Fruit fly (Drosophila melanogaster) whole organism, embryonic: ENCODE results near the gene CG43321.
A peak's percentile ranks its signal among the peaks of the same experiment; 100 is the strongest.

Source experiments
- Asciz ChIP-seq: fragments of 200-800 bp; sonication (Bioruptor generic); optimal IDR thresholded peaks from 2 replicates; lab custom pipeline; 2017; ENCODE audit warnings: missing biosample characterization, mild to moderate bottlenecking, missing genetic modification characterization, missing genetic modification reagents
- BtbVII ChIP-seq: fragments of 200-800 bp; sonication (Bioruptor generic); optimal IDR thresholded peaks from 3 replicates; lab custom pipeline; 2017; ENCODE audit warnings: missing biosample characterization, mild to moderate bottlenecking, missing genetic modification characterization
- CG11723 ChIP-seq: fragments of 200-800 bp; sonication (Bioruptor generic); optimal IDR thresholded peaks from 2 replicates; lab custom pipeline; 2017; ENCODE audit warnings: missing biosample characterization, mild to moderate bottlenecking, missing genetic modification characterization
- CG12071 ChIP-seq: fragments of 200-800 bp; sonication (Bioruptor generic); optimal IDR thresholded peaks from 3 replicates; lab custom pipeline; 2018; ENCODE audit warnings: missing biosample characterization, mild to moderate bottlenecking, missing genetic modification characterization
- CG12769 ChIP-seq: fragments of 200-800 bp; sonication (Bioruptor generic); optimal IDR thresholded peaks from 2 replicates; lab custom pipeline; 2019; ENCODE audit warnings: missing biosample characterization, mild to moderate bottlenecking, missing genetic modification characterization, moderate library complexity
- CG13894 ChIP-seq: fragments of 200-800 bp; sonication (Bioruptor generic); optimal IDR thresholded peaks from 3 replicates; lab custom pipeline; 2018; ENCODE audit warnings: missing biosample characterization, mild to moderate bottlenecking, missing genetic modification characterization, moderate library complexity
- CG14014 ChIP-seq: fragments of 200-800 bp; sonication (Bioruptor generic); IDR thresholded peaks from 2 replicates; pipeline ENCODE4 v1.3.6; 2022; ENCODE audit warnings: missing biosample characterization, missing genetic modification characterization
- CG15011 ChIP-seq: fragments of 200-800 bp; sonication (Bioruptor generic); optimal IDR thresholded peaks from 3 replicates; lab custom pipeline; 2018; ENCODE audit warnings: missing biosample characterization, mild to moderate bottlenecking, missing genetic modification characterization
- CG3065 ChIP-seq: fragments of 200-800 bp; sonication (Bioruptor generic); optimal IDR thresholded peaks from 2 replicates; lab custom pipeline; 2016; ENCODE audit warnings: missing biosample characterization, missing genetic modification characterization
- CG31224 ChIP-seq: fragments of 200-800 bp; sonication (Bioruptor generic); IDR thresholded peaks from 2 replicates; pipeline ENCODE4 v1.3.6; 2022; ENCODE audit warnings: missing biosample characterization, missing genetic modification characterization
- CG31441 ChIP-seq: fragments of 200-800 bp; sonication (Bioruptor generic); IDR thresholded peaks from 2 replicates; pipeline ENCODE4 v1.3.6; 2022; ENCODE audit warnings: missing biosample characterization, missing genetic modification characterization
- CG3726 ChIP-seq: fragments of 200-800 bp; sonication (Bioruptor generic); IDR thresholded peaks from 3 replicates; pipeline ENCODE4, ENCODE4 v1.3.6; 2022; ENCODE audit warnings: missing biosample characterization, missing genetic modification characterization
- CG4282 ChIP-seq: fragments of 200-800 bp; sonication (Bioruptor generic); optimal IDR thresholded peaks from 2 replicates; lab custom pipeline; 2016; ENCODE audit warnings: missing biosample characterization, missing genetic modification characterization
- CG6272 ChIP-seq: fragments of 200-800 bp; sonication (Bioruptor generic); IDR thresholded peaks from 2 replicates; pipeline ENCODE4 v1.3.6; 2022; ENCODE audit warnings: missing biosample characterization, missing genetic modification characterization
- CG6654 ChIP-seq: fragments of 200-800 bp; sonication (Bioruptor generic); optimal IDR thresholded peaks from 2 replicates; lab custom pipeline; 2017; ENCODE audit warnings: missing biosample characterization, mild to moderate bottlenecking, missing genetic modification characterization
- CG6813 ChIP-seq: fragments of 200-800 bp; sonication (Bioruptor generic); optimal IDR thresholded peaks from 2 replicates; lab custom pipeline; 2017; ENCODE audit warnings: missing biosample characterization, missing genetic modification characterization, mild to moderate bottlenecking, moderate library complexity, missing genetic modification reagents
- CG7745 ChIP-seq: fragments of 200-800 bp; sonication (Bioruptor generic); optimal IDR thresholded peaks from 2 replicates; lab custom pipeline; 2018; ENCODE audit warnings: missing biosample characterization, mild to moderate bottlenecking, missing genetic modification characterization, moderate library complexity
- CG8924 ChIP-seq: fragments of 200-800 bp; optimal IDR thresholded peaks from 3 replicates; lab custom pipeline; 2019; ENCODE audit warnings: missing biosample characterization, mild to moderate bottlenecking, missing genetic modification characterization, moderate library complexity
- CTCF ChIP-seq: fragments of 200-800 bp; sonication (Bioruptor generic); optimal IDR thresholded peaks from 2 replicates; lab custom pipeline; 2017; ENCODE audit warnings: missing biosample characterization, mild to moderate bottlenecking, missing genetic modification characterization, moderate library complexity
- Deaf1 ChIP-seq: fragments of 200-800 bp; optimal IDR thresholded peaks from 3 replicates; lab custom pipeline; 2019; ENCODE audit warnings: missing biosample characterization, mild to moderate bottlenecking, missing genetic modification characterization, moderate library complexity
- Fer1 ChIP-seq: fragments of 200-800 bp; sonication (Bioruptor generic); optimal IDR thresholded peaks from 2 replicates; lab custom pipeline; 2017; ENCODE audit warnings: missing biosample characterization, mild to moderate bottlenecking, missing genetic modification characterization
- HLH54F ChIP-seq: fragments of 200-800 bp; sonication (Bioruptor generic); optimal IDR thresholded peaks from 3 replicates; lab custom pipeline; 2016; ENCODE audit warnings: missing biosample characterization, missing genetic modification characterization
- Hey ChIP-seq: fragments of 200-800 bp; sonication (Bioruptor generic); optimal IDR thresholded peaks from 3 replicates; lab custom pipeline; 2018; ENCODE audit warnings: missing biosample characterization, mild to moderate bottlenecking, missing genetic modification characterization
- Lhr ChIP-seq: fragments of 200-800 bp; sonication (Bioruptor generic); optimal IDR thresholded peaks from 3 replicates; lab custom pipeline; 2017; ENCODE audit warnings: mild to moderate bottlenecking, missing biosample characterization, missing genetic modification reagents, missing genetic modification characterization
- Lim3 ChIP-seq: fragments of 200-800 bp; sonication (Bioruptor generic); IDR thresholded peaks from 2 replicates; pipeline ENCODE4 v1.3.6; 2022; ENCODE audit warnings: missing biosample characterization, missing genetic modification characterization
- Lpt ChIP-seq: fragments of >200 bp; optimal IDR thresholded peaks from 2 replicates; lab custom pipeline; 2018; ENCODE audit warnings: missing biosample characterization, missing genetic modification characterization
- NC2α ChIP-seq: fragments of 200-800 bp; sonication (Bioruptor generic); optimal IDR thresholded peaks from 2 replicates; lab custom pipeline; 2016; ENCODE audit warnings: missing biosample characterization, missing genetic modification characterization
- Nf-YC ChIP-seq: fragments of 200-800 bp; optimal IDR thresholded peaks from 3 replicates; lab custom pipeline; 2019; ENCODE audit warnings: missing biosample characterization, mild to moderate bottlenecking, missing genetic modification characterization, moderate library complexity
- Ravus ChIP-seq: fragments of 200-800 bp; sonication (Bioruptor generic); IDR thresholded peaks from 2 replicates; pipeline ENCODE4 v1.3.6; 2022; ENCODE audit warnings: missing biosample characterization, missing genetic modification characterization
- Spps ChIP-seq: fragments of 200-800 bp; sonication (Bioruptor generic); optimal IDR thresholded peaks from 2 replicates; lab custom pipeline; 2018; ENCODE audit warnings: missing biosample characterization, mild to moderate bottlenecking, missing genetic modification characterization
- Xrp1 ChIP-seq: fragments of 200-800 bp; sonication (Bioruptor generic); IDR thresholded peaks from 2 replicates; pipeline ENCODE4 v1.3.6; 2022; ENCODE audit warnings: missing biosample characterization, missing genetic modification characterization
- bsh ChIP-seq, 2 experiments: fragments of 200-800 bp; sonication (Bioruptor generic); optimal IDR thresholded peaks; 2 replicates each; lab custom pipeline; 2017 to 2018; ENCODE audit warnings: mild to moderate bottlenecking in 2 of 2, missing biosample characterization in 2 of 2, missing genetic modification characterization in 2 of 2, moderate library complexity in 1 of 2
- chm ChIP-seq: fragments of 200-800 bp; sonication (Bioruptor generic); IDR thresholded peaks from 2 replicates; pipeline ENCODE4 v1.3.6; 2022; ENCODE audit warnings: missing biosample characterization, missing genetic modification characterization
- disco-r ChIP-seq: fragments of 200-800 bp; sonication (Bioruptor generic); optimal IDR thresholded peaks from 2 replicates; lab custom pipeline; 2016; ENCODE audit warnings: missing biosample characterization, missing genetic modification characterization
- ewg ChIP-seq: fragments of 200-800 bp; sonication (Bioruptor generic); optimal IDR thresholded peaks from 3 replicates; lab custom pipeline; 2017; ENCODE audit warnings: mild to moderate bottlenecking, missing biosample characterization, missing genetic modification reagents, missing genetic modification characterization
- ftz-f1 ChIP-seq: fragments of 200-800 bp; sonication (Bioruptor generic); optimal IDR thresholded peaks from 2 replicates; lab custom pipeline; 2016; ENCODE audit warnings: missing biosample characterization, missing genetic modification characterization
- gfzf ChIP-seq: fragments of 200-800 bp; sonication (Bioruptor generic); optimal IDR thresholded peaks from 2 replicates; lab custom pipeline; 2016; ENCODE audit warnings: missing biosample characterization, mild to moderate bottlenecking, missing genetic modification characterization, moderate library complexity
- grau ChIP-seq: fragments of 200-800 bp; optimal IDR thresholded peaks from 3 replicates; lab custom pipeline; 2019; ENCODE audit warnings: missing biosample characterization, mild to moderate bottlenecking, missing genetic modification characterization, moderate library complexity
- grn ChIP-seq: fragments of 200-800 bp; sonication (Bioruptor generic); optimal IDR thresholded peaks from 3 replicates; lab custom pipeline; 2017; ENCODE audit warnings: missing biosample characterization, missing genetic modification characterization
- gro ChIP-seq: fragments of 200-800 bp; sonication (Bioruptor generic); optimal IDR thresholded peaks from 2 replicates; lab custom pipeline; 2016; ENCODE audit warnings: missing biosample characterization, missing genetic modification characterization
- ind ChIP-seq: fragments of 200-800 bp; sonication (Bioruptor generic); optimal IDR thresholded peaks from 3 replicates; lab custom pipeline; 2016; ENCODE audit warnings: missing biosample characterization, missing genetic modification characterization
- jumu ChIP-seq: fragments of 200-800 bp; sonication (Bioruptor generic); optimal IDR thresholded peaks from 3 replicates; lab custom pipeline; 2016; ENCODE audit warnings: missing biosample characterization, missing genetic modification characterization
- kay ChIP-seq: fragments of 200-800 bp; sonication (Bioruptor generic); optimal IDR thresholded peaks from 2 replicates; lab custom pipeline; 2016; ENCODE audit warnings: missing biosample characterization, missing genetic modification characterization
- lmd ChIP-seq: fragments of 200-800 bp; sonication (Bioruptor generic); IDR thresholded peaks from 2 replicates; pipeline ENCODE4 v1.3.6; 2022; ENCODE audit warnings: missing biosample characterization, missing genetic modification characterization
- odd ChIP-seq: fragments of 200-800 bp; sonication (Bioruptor generic); optimal IDR thresholded peaks from 2 replicates; lab custom pipeline; 2017; ENCODE audit warnings: missing biosample characterization, mild to moderate bottlenecking, missing genetic modification characterization
- row ChIP-seq: fragments of 200-800 bp; sonication (Bioruptor generic); IDR thresholded peaks from 3 replicates; pipeline ENCODE4 v1.3.6; 2022; ENCODE audit warnings: missing biosample characterization, missing genetic modification characterization
- run ChIP-seq: fragments of 200-800 bp; sonication (Bioruptor generic); optimal IDR thresholded peaks from 3 replicates; lab custom pipeline; 2018; ENCODE audit warnings: missing biosample characterization, mild to moderate bottlenecking, missing genetic modification characterization
- sna ChIP-seq: fragments of 200-800 bp; sonication (Bioruptor generic); IDR thresholded peaks from 2 replicates; pipeline ENCODE4 v1.3.6; 2022; ENCODE audit warnings: missing biosample characterization, missing genetic modification characterization; ENCODE audit not compliant: partially characterized antibody
- tap ChIP-seq: fragments of 200-800 bp; optimal IDR thresholded peaks from 3 replicates; lab custom pipeline; 2019; ENCODE audit warnings: missing biosample characterization, mild to moderate bottlenecking, missing genetic modification characterization, moderate library complexity
- tll ChIP-seq, 2 experiments: fragments of 200-800 bp in 1 of 2; fragments of >200 bp in 1 of 2; sonication (Bioruptor generic) in 1 of 2; optimal IDR thresholded peaks; 2 replicates each; lab custom pipeline; 2017 to 2019; ENCODE audit warnings: missing biosample characterization in 2 of 2, missing genetic modification characterization in 2 of 2, mild to moderate bottlenecking in 1 of 2, moderate library complexity in 1 of 2
- vnd ChIP-seq: fragments of 200-800 bp; sonication (Bioruptor generic); IDR thresholded peaks from 3 replicates; pipeline ENCODE4 v1.3.6; 2022; ENCODE audit warnings: missing biosample characterization, missing genetic modification characterization; ENCODE audit not compliant: partially characterized antibody

The CG43321 gene

dm6 chr2L:6968013-6968517, 44.0 kb upstream of the CG43321 start (continued):
- TF ChIP-seq tap (tag; lab: Kevin White, UChicago) (peak; percentile 45), kay (GFP tag; lab: Kevin White, UChicago) (peak; percentile 12), Spps (tag; lab: Kevin White, UChicago) (no peak), tll (GFP tag; optimal IDR thresholded peaks at IDR 0.05; lab: Kevin White, UChicago) (peak in 1 of 2 experiments; percentile 60), CG13894 (tag; lab: Kevin White, UChicago) (no peak), CG6813 (GFP tag; lab: Kevin White, UChicago) (peak; percentile 6), row (peak; percentile 83), ftz-f1 (GFP tag; lab: Kevin White, UChicago) (no peak), gro (GFP tag; lab: Kevin White, UChicago) (peak; percentile 73), CG12769 (tag; lab: Kevin White, UChicago) (no peak), ewg (GFP tag; lab: Kevin White, UChicago) (no peak), CG4282 (GFP tag; lab: Kevin White, UChicago) (peak; percentile 2), CG7745 (tag; lab: Kevin White, UChicago) (no peak), Nf-YC (tag; lab: Kevin White, UChicago) (peak; percentile 15), CTCF (GFP tag; lab: Kevin White, UChicago) (peak; percentile 89), CG31224 (0 out of 2 replicates have a peak, but pooled peaks have one; percentile 6), CG11723 (GFP tag; lab: Kevin White, UChicago) (no peak), CG3065 (GFP tag; lab: Kevin White, UChicago) (no peak), vnd (peak; percentile 57), grau (tag; lab: Kevin White, UChicago) (peak; percentile 44), chm (GFP tag; lab: Robert Waterston, UW) (0 out of 2 replicates have a peak, but pooled peaks have one; percentile 18), CG6272 (GFP tag; lab: Robert Waterston, UW) (no peak; the same call in 1 of the 2 replicates), disco-r (GFP tag; lab: Kevin White, UChicago) (no peak), Ravus (GFP tag; lab: Robert Waterston, UW) (no peak), Hey (tag; lab: Kevin White, UChicago) (no peak), Lpt (GFP tag; lab: Kevin White, UChicago) (no peak), gfzf (peak; percentile 1), bsh (GFP tag; optimal IDR thresholded peaks at IDR 0.05; lab: Kevin White, UChicago) (peak in 1 of 2 experiments; percentile 68), Xrp1 (GFP tag; lab: Robert Waterston, UW) (peak; percentile 43; the same call in 1 of the 2 replicates), CG31441 (GFP tag; lab: Robert Waterston, UW) (no peak; the same call in 1 of the 2 replicates), ind (GFP tag; lab: Kevin White, UChicago) (peak; percentile 9), Lim3 (GFP tag; lab: Robert Waterston, UW) (no peak), CG8924 (tag; lab: Kevin White, UChicago) (peak; percentile 30), BtbVII (GFP tag; lab: Kevin White, UChicago) (peak; percentile 24), Fer1 (GFP tag; lab: Kevin White, UChicago) (peak; percentile 63), Lhr (GFP tag; lab: Kevin White, UChicago) (no peak), CG12071 (peak; percentile 44), HLH54F (peak; percentile 32), run (no peak), CG6654 (GFP tag; lab: Kevin White, UChicago) (no peak), odd (GFP tag; lab: Kevin White, UChicago) (no peak), CG14014 (GFP tag; lab: Robert Waterston, UW) (peak; percentile 22), jumu (GFP tag; lab: Kevin White, UChicago) (peak; percentile 36), grn (GFP tag; lab: Kevin White, UChicago) (no peak), CG15011 (no peak), CG3726 (GFP tag; lab: Robert Waterston, UW) (no peak), sna (GFP tag; lab: Robert Waterston, UW) (peak; percentile 91), Deaf1 (tag; lab: Kevin White, UChicago) (peak; percentile 30), lmd (GFP tag; lab: Robert Waterston, UW) (no peak; the same call in 1 of the 2 replicates), Asciz (GFP tag; lab: Kevin White, UChicago) (no peak), NC2α (GFP tag; lab: Kevin White, UChicago) (peak; percentile 9)
